Worm (Caenorhabditis elegans) whole organism, L1 larva: ENCODE measurements around the gene T04F3.5.

Experiments used
- aly-2 ChIP-seq: fragments of 150-350 bp; optimal IDR thresholded peaks from 2 replicates; lab custom pipeline; 2014; ENCODE audit warnings: missing biosample characterization, missing genetic modification characterization
- egl-27 ChIP-seq, 2 experiments: fragments of 150-350 bp in 1 of 2; sonication (generic microtip); optimal IDR thresholded peaks; 3 replicates each; lab custom pipeline; 2017 to 2018; ENCODE audit warnings: missing biosample characterization in 2 of 2, missing genetic modification characterization in 2 of 2, missing genetic modification reagents in 2 of 2
- grh-1 ChIP-seq: fragments of 200-800 bp; sonication (Bioruptor generic); IDR thresholded peaks from 2 replicates; pipeline ENCODE4 v1.3.6; 2022; ENCODE audit warnings: missing genetic modification reagents, missing genetic modification characterization, missing compliant biosample characterization
- lin-39 ChIP-seq: fragments of 150-350 bp; optimal IDR thresholded peaks from 2 replicates; lab custom pipeline; 2014; ENCODE audit warnings: missing biosample characterization, missing genetic modification reagents, missing genetic modification characterization
- mep-1 ChIP-seq: fragments of 150-350 bp; optimal IDR thresholded peaks from 2 replicates; lab custom pipeline; 2014; ENCODE audit warnings: missing biosample characterization, missing genetic modification characterization
- nhr-237 ChIP-seq: fragments of 150-350 bp; optimal IDR thresholded peaks from 2 replicates; lab custom pipeline; 2014; ENCODE audit warnings: missing biosample characterization, missing genetic modification characterization
- nhr-76 ChIP-seq: sonication (generic microtip); optimal IDR thresholded peaks from 2 replicates; lab custom pipeline; 2017; ENCODE audit warnings: missing biosample characterization, missing genetic modification characterization
- pax-3 ChIP-seq: fragments of 200-800 bp; sonication (Bioruptor generic); optimal IDR thresholded peaks from 2 replicates; lab custom pipeline; 2018; ENCODE audit warnings: mild to moderate bottlenecking, missing genetic modification characterization, moderate library complexity, missing compliant biosample characterization
- unc-98 ChIP-seq: fragments of 200-800 bp; sonication (Bioruptor generic); IDR thresholded peaks from 2 replicates; pipeline ENCODE4 v1.3.6; 2022; ENCODE audit warnings: missing genetic modification characterization, missing compliant biosample characterization
- ztf-4 ChIP-seq: fragments of 150-350 bp; optimal IDR thresholded peaks from 2 replicates; lab custom pipeline; 2014; ENCODE audit warnings: missing biosample characterization, missing genetic modification characterization

DNA sequence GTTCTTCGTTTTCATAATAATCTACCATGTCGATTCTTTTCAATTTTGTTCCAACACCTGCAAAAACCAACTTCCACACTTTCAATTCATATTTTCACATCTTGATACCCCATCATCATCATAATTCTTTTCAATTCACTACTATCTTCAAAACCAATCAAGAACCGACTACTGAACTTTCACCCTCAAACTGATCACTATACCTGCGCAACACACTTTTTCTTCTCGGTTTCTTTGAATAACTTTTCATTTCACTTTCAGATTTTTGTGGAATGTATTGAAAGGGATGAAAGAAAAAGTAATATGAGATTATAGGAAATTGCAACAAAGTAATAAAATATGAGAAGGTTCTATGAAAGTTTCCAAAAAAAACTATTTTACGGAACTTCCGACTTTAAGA lies 19.4 kb upstream of the T04F3.5 start:
- TF ChIP-seq mep-1 (no peak), grh-1 (GFP tag; lab: Robert Waterston, UW) (no peak), lin-39 (no peak), nhr-237 (tag; lab: Kevin White, UChicago) (no peak), unc-98 (no peak), aly-2 (tag; lab: Kevin White, UChicago) (no peak), ztf-4 (tag; lab: Kevin White, UChicago) (no peak), nhr-76 (no peak), egl-27 (tag; optimal IDR thresholded peaks at IDR 0.05; lab: Kevin White, UChicago) (no peak), pax-3 (tag; lab: Kevin White, UChicago) (no peak)
